Fruit fly (Drosophila melanogaster): ENCODE measurements around the gene CG14331.

DNA sequence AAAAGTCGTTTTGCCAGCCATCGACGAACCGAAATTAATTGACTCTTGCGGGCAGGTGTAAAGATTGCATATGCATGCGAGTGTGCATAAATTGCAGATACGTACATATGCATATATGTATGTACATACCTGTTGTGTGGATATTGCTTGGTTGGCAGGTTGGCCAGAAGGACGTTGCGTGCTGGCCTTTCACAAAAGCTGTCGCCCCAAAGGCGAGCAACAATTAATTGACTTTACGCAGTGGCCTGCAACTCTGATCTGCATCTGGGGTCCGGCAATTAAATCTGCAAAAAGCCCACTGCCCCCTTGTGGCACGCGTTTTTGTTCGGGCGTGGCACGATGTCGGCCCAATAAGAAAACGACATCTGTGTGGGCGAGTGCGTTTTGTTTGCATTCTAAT lies 7.4 kb downstream of the CG14331 start:
- no peak for TF ChIP-seq pan (optimal IDR thresholded peaks at IDR 0.05)
- no peak for TF ChIP-seq CG9705 (GFP tag; optimal IDR thresholded peaks at IDR 0.05)
- no peak for TF ChIP-seq dl (GFP tag; optimal IDR thresholded peaks at IDR 0.05; ENCODE audit: insufficient read depth in 1 of 2, partially characterized antibody in 2 of 2)
- TF ChIP-seq N (GFP tag; optimal IDR thresholded peaks at IDR 0.05), result no peak
- TF ChIP-seq psq (GFP tag; optimal IDR thresholded peaks at IDR 0.05), result no peak
- no peak for TF ChIP-seq h (GFP tag; optimal IDR thresholded peaks at IDR 0.05)
- no peak for TF ChIP-seq lola (GFP tag; optimal IDR thresholded peaks at IDR 0.05)
- TF ChIP-seq ey (GFP tag; optimal IDR thresholded peaks at IDR 0.05), result no peak
- TF ChIP-seq Dfd (GFP tag; optimal IDR thresholded peaks at IDR 0.05), result no peak
- no peak for TF ChIP-seq Jra (GFP tag; optimal IDR thresholded peaks at IDR 0.05)
- TF ChIP-seq CrebA (GFP tag; optimal IDR thresholded peaks at IDR 0.05; ENCODE audit: borderline replicate concordance), result no peak
- no peak for TF ChIP-seq br (GFP tag; optimal IDR thresholded peaks at IDR 0.05)
